Fruit fly (Drosophila melanogaster) whole organism, embryonic: ENCODE data around the gene CG11892.

Experiments used
- Bgb ChIP-seq: fragments of 200-800 bp; sonication (Bioruptor generic); IDR thresholded peaks from 2 replicates; pipeline ENCODE4 v1.3.6; 2022; ENCODE audit warnings: missing biosample characterization, missing genetic modification characterization; ENCODE audit not compliant: partially characterized antibody
- CG10543 ChIP-seq: fragments of 200-800 bp; sonication (Bioruptor generic); optimal IDR thresholded peaks from 3 replicates; lab custom pipeline; 2017; ENCODE audit warnings: missing biosample characterization, mild to moderate bottlenecking, missing genetic modification characterization, moderate library complexity
- CG12299 ChIP-seq: fragments of 200-800 bp; sonication (Bioruptor generic); optimal IDR thresholded peaks from 2 replicates; lab custom pipeline; 2018; ENCODE audit warnings: missing biosample characterization, mild to moderate bottlenecking, missing genetic modification characterization
- CG12744 ChIP-seq: fragments of 200-800 bp; sonication (Bioruptor generic); optimal IDR thresholded peaks from 2 replicates; lab custom pipeline; 2016; ENCODE audit warnings: missing biosample characterization, missing genetic modification characterization
- CG13894 ChIP-seq: fragments of 200-800 bp; sonication (Bioruptor generic); optimal IDR thresholded peaks from 3 replicates; lab custom pipeline; 2018; ENCODE audit warnings: missing biosample characterization, mild to moderate bottlenecking, missing genetic modification characterization, moderate library complexity
- CG14441 ChIP-seq: fragments of 200-800 bp; sonication (Bioruptor generic); IDR thresholded peaks from 2 replicates; pipeline ENCODE4 v1.3.6; 2022; ENCODE audit warnings: missing biosample characterization, missing genetic modification characterization
- CG15514 ChIP-seq: fragments of 200-800 bp; sonication (Bioruptor generic); optimal IDR thresholded peaks from 3 replicates; lab custom pipeline; 2017; ENCODE audit warnings: missing biosample characterization, missing genetic modification characterization, mild to moderate bottlenecking, moderate library complexity, missing genetic modification reagents
- CG15601 ChIP-seq: fragments of 200-800 bp; sonication (Bioruptor generic); optimal IDR thresholded peaks from 3 replicates; lab custom pipeline; 2019; ENCODE audit warnings: missing biosample characterization, mild to moderate bottlenecking, missing genetic modification characterization, moderate library complexity
- CG1602 ChIP-seq: fragments of 200-800 bp; sonication (Bioruptor generic); optimal IDR thresholded peaks from 3 replicates; lab custom pipeline; 2016; ENCODE audit warnings: missing biosample characterization, missing genetic modification characterization
- CG2875 ChIP-seq: fragments of 200-800 bp; sonication (Bioruptor generic); optimal IDR thresholded peaks from 2 replicates; lab custom pipeline; 2017; ENCODE audit warnings: missing biosample characterization, mild to moderate bottlenecking, missing genetic modification characterization, missing genetic modification reagents
- CG7271 ChIP-seq: fragments of 200-800 bp; sonication (Bioruptor generic); optimal IDR thresholded peaks from 2 replicates; lab custom pipeline; 2018; ENCODE audit warnings: missing biosample characterization, mild to moderate bottlenecking, missing genetic modification characterization, moderate library complexity
- CG8765 ChIP-seq: fragments of 200-800 bp; sonication (Bioruptor generic); IDR thresholded peaks from 2 replicates; pipeline ENCODE4 v1.3.6; 2022; ENCODE audit warnings: missing biosample characterization, missing genetic modification characterization
- Dip3 ChIP-seq: fragments of 200-800 bp; sonication (Bioruptor generic); optimal IDR thresholded peaks from 3 replicates; lab custom pipeline; 2016; ENCODE audit warnings: missing biosample characterization, missing genetic modification characterization
- Dref ChIP-seq: fragments of 200-800 bp; sonication (Bioruptor generic); IDR thresholded peaks from 2 replicates; pipeline ENCODE4 v1.3.6; 2022; ENCODE audit warnings: missing biosample characterization, missing genetic modification characterization
- GATAe ChIP-seq: fragments of 200-800 bp; sonication (Bioruptor generic); conservative IDR thresholded peaks from 2 replicates; pipeline ENCODE4 v1.3.6; 2022; ENCODE audit warnings: missing biosample characterization, missing genetic modification characterization
- HmgZ ChIP-seq: fragments of 200-800 bp; sonication (Bioruptor generic); optimal IDR thresholded peaks from 2 replicates; lab custom pipeline; 2018; ENCODE audit warnings: missing biosample characterization, mild to moderate bottlenecking, missing genetic modification characterization
- Lim3 ChIP-seq: fragments of 200-800 bp; sonication (Bioruptor generic); IDR thresholded peaks from 2 replicates; pipeline ENCODE4 v1.3.6; 2022; ENCODE audit warnings: missing biosample characterization, missing genetic modification characterization
- Med ChIP-seq: fragments of 200-800 bp; sonication (Bioruptor generic); peaks from one replicate; lab custom pipeline; 2016; ENCODE audit warnings: missing biosample characterization, missing genetic modification characterization, mild to moderate bottlenecking, inconsistent platforms, moderate library complexity
- TFAM ChIP-seq: fragments of 200-800 bp; sonication (Bioruptor generic); optimal IDR thresholded peaks from 2 replicates; lab custom pipeline; 2017; ENCODE audit warnings: missing biosample characterization, missing genetic modification characterization, inconsistent platforms
- Trl ChIP-seq, 3 experiments: fragments of >200 bp in 2 of 3; fragments of 200-800 bp in 1 of 3; sonication (Bioruptor generic) in 1 of 3; optimal IDR thresholded peaks; 2 replicates in 1 of 3; 3 replicates in 2 of 3; lab custom pipeline; 2016 to 2017; ENCODE audit warnings: missing biosample characterization in 1 of 3, missing genetic modification characterization in 1 of 3
- az2 ChIP-seq: fragments of 200-800 bp; sonication (Bioruptor generic); optimal IDR thresholded peaks from 3 replicates; lab custom pipeline; 2016; ENCODE audit warnings: missing biosample characterization, missing genetic modification characterization
- br ChIP-seq: fragments of >200 bp; optimal IDR thresholded peaks from 2 replicates; lab custom pipeline; 2017
- cg ChIP-seq: fragments of 200-800 bp; sonication (Bioruptor generic); optimal IDR thresholded peaks from 3 replicates; lab custom pipeline; 2019; ENCODE audit warnings: missing biosample characterization, mild to moderate bottlenecking, missing genetic modification characterization, moderate library complexity
- chinmo ChIP-seq: fragments of 200-800 bp; sonication (Bioruptor generic); IDR thresholded peaks from 4 replicates; pipeline ENCODE4 v1.3.6; 2022; ENCODE audit warnings: missing biosample characterization, missing genetic modification characterization; ENCODE audit not compliant: partially characterized antibody
- crol ChIP-seq: fragments of 200-800 bp; sonication (Bioruptor generic); IDR thresholded peaks from 2 replicates; pipeline ENCODE4 v1.3.6; 2022; ENCODE audit warnings: missing biosample characterization, missing genetic modification characterization
- ems ChIP-seq: fragments of 200-800 bp; sonication (Bioruptor generic); optimal IDR thresholded peaks from 3 replicates; lab custom pipeline; 2016; ENCODE audit warnings: missing biosample characterization, missing genetic modification characterization
- exex ChIP-seq: fragments of 200-800 bp; sonication (Bioruptor generic); optimal IDR thresholded peaks from 4 replicates; lab custom pipeline; 2018; ENCODE audit warnings: missing biosample characterization, mild to moderate bottlenecking, missing genetic modification characterization, moderate library complexity
- gce ChIP-seq: fragments of 200-800 bp; sonication (Bioruptor generic); IDR thresholded peaks from 3 replicates; pipeline ENCODE4 v1.3.6; 2022; ENCODE audit warnings: missing biosample characterization, missing genetic modification characterization
- gcm ChIP-seq: fragments of 200-800 bp; sonication (Bioruptor generic); optimal IDR thresholded peaks from 2 replicates; lab custom pipeline; 2019; ENCODE audit warnings: missing biosample characterization, mild to moderate bottlenecking, missing genetic modification characterization, moderate library complexity
- grn ChIP-seq: fragments of 200-800 bp; sonication (Bioruptor generic); optimal IDR thresholded peaks from 3 replicates; lab custom pipeline; 2017; ENCODE audit warnings: missing biosample characterization, missing genetic modification characterization
- gro ChIP-seq: fragments of 200-800 bp; sonication (Bioruptor generic); optimal IDR thresholded peaks from 2 replicates; lab custom pipeline; 2016; ENCODE audit warnings: missing biosample characterization, missing genetic modification characterization
- hth ChIP-seq: fragments of >200 bp; optimal IDR thresholded peaks from 2 replicates; lab custom pipeline; 2017; ENCODE audit warnings: inconsistent platforms
- lab ChIP-seq: fragments of 200-800 bp; sonication (Bioruptor generic); optimal IDR thresholded peaks from 3 replicates; lab custom pipeline; 2017; ENCODE audit warnings: missing biosample characterization, missing genetic modification characterization, mild to moderate bottlenecking, moderate library complexity, missing genetic modification reagents
- lilli ChIP-seq: fragments of 200-800 bp; sonication (Bioruptor generic); optimal IDR thresholded peaks from 3 replicates; lab custom pipeline; 2016; ENCODE audit warnings: missing biosample characterization, missing genetic modification characterization
- mirr ChIP-seq: fragments of 200-800 bp; sonication (Bioruptor generic); optimal IDR thresholded peaks from 3 replicates; lab custom pipeline; 2018; ENCODE audit warnings: missing biosample characterization, mild to moderate bottlenecking, missing genetic modification characterization
- mld ChIP-seq: fragments of 200-800 bp; sonication (Bioruptor generic); IDR thresholded peaks from 3 replicates; pipeline ENCODE4 v1.3.6; 2022; ENCODE audit warnings: missing biosample characterization, missing genetic modification characterization; ENCODE audit not compliant: partially characterized antibody
- phol ChIP-seq: fragments of 200-800 bp; sonication (Bioruptor generic); optimal IDR thresholded peaks from 3 replicates; lab custom pipeline; 2018; ENCODE audit warnings: missing biosample characterization, mild to moderate bottlenecking, missing genetic modification characterization, moderate library complexity
- pros ChIP-seq: fragments of 200-800 bp; sonication (Bioruptor generic); optimal IDR thresholded peaks from 3 replicates; lab custom pipeline; 2019; ENCODE audit warnings: missing biosample characterization, mild to moderate bottlenecking, missing genetic modification characterization, moderate library complexity
- row ChIP-seq: fragments of 200-800 bp; sonication (Bioruptor generic); IDR thresholded peaks from 3 replicates; pipeline ENCODE4 v1.3.6; 2022; ENCODE audit warnings: missing biosample characterization, missing genetic modification characterization
- sd ChIP-seq: fragments of 200-800 bp; sonication (Bioruptor generic); optimal IDR thresholded peaks from 3 replicates; lab custom pipeline; 2018; ENCODE audit warnings: missing biosample characterization, mild to moderate bottlenecking, missing genetic modification characterization, moderate library complexity
- slbo ChIP-seq: fragments of 200-800 bp; sonication (Bioruptor generic); IDR thresholded peaks from 2 replicates; pipeline ENCODE4 v1.3.6; 2022; ENCODE audit warnings: missing biosample characterization, missing genetic modification characterization
- sug ChIP-seq: fragments of 200-800 bp; optimal IDR thresholded peaks from 2 replicates; lab custom pipeline; 2019; ENCODE audit warnings: missing biosample characterization, mild to moderate bottlenecking, missing genetic modification characterization, moderate library complexity
- zen2 ChIP-seq: fragments of 200-800 bp; sonication (Bioruptor generic); IDR thresholded peaks from 3 replicates; pipeline ENCODE4 v1.3.6; 2022; ENCODE audit warnings: missing biosample characterization, missing genetic modification characterization; ENCODE audit not compliant: partially characterized antibody

CG11892 gene

dm6 chr3R:25320898-25321297 lies 39.5 kb downstream of the CG11892 start:
- peak; percentile 84 for TF ChIP-seq exex
- peak in 1 of 2 experiments; percentile 1 for TF ChIP-seq Trl (optimal IDR thresholded peaks at IDR 0.05; lab: Kevin White, UChicago)
- TF ChIP-seq Trl (GFP tag; optimal IDR thresholded peaks at IDR 0.05; lab: Kevin White, UChicago) = no peak
- TF ChIP-seq Lim3 (GFP tag; lab: Robert Waterston, UW) = 0 out of 2 replicates have a peak, but pooled peaks have one; percentile 26
- TF ChIP-seq phol (tag; lab: Kevin White, UChicago) = no peak
- TF ChIP-seq pros (GFP tag; lab: Kevin White, UChicago) = no peak
- no peak for TF ChIP-seq br (lab: Kevin White, UChicago)
- peak; percentile 91 for TF ChIP-seq sd (tag; lab: Kevin White, UChicago)
- peak; percentile 36 for TF ChIP-seq mirr (GFP tag; lab: Kevin White, UChicago)
- no peak for TF ChIP-seq mld
- peak; percentile 86 for TF ChIP-seq sug
- peak; percentile 14 for TF ChIP-seq lab
- TF ChIP-seq CG8765 (GFP tag; lab: Robert Waterston, UW) = no peak
- 0 out of 2 replicates have a peak, but pooled peaks have one; percentile 40 for TF ChIP-seq GATAe (GFP tag; lab: Robert Waterston, UW)
- no peak for TF ChIP-seq TFAM (GFP tag; lab: Kevin White, UChicago)
- peak; percentile 33 for TF ChIP-seq Med (GFP tag; lab: Kevin White, UChicago)
- TF ChIP-seq grn (GFP tag; lab: Kevin White, UChicago) = peak; percentile 69
- TF ChIP-seq slbo (GFP tag; lab: Robert Waterston, UW) = no peak

- TF ChIP-seq exex = peak; percentile 65
- no peak for TF ChIP-seq az2 (GFP tag; lab: Kevin White, UChicago)
Measured at dm6 chr3R:25321681-25322080, 40.3 kb downstream of the CG11892 start.

DNA sequence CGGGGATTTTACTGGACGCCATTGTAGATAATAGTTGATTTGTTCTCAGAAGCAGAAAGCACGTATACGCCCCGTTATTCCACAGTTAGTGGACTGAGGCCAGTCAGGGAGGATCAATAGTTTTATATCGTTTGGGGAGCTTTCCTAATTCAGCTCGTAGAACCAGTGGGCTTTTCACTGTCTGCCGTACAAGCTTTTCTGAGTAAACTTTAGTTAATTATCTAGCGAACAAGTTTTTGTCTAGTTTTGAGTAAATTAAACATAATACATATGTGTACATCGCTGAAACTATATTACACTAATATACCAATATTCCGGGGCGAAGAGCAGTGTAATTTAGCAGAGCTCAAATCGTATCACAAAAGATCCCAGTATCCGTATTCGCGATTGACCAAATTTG lies 41.3 kb downstream of the CG11892 start, which contains the start of gene CG10562:
CG10562 (minus strand) TSS at position 101 of the 400 bp plus-strand sequence.
- TF ChIP-seq lilli (GFP tag; lab: Kevin White, UChicago) (no peak), CG12299 (tag; lab: Kevin White, UChicago) (no peak), exex (peak; percentile 20), CG7271 (no peak), CG2875 (no peak), CG12744 (GFP tag; lab: Kevin White, UChicago) (no peak), ems (GFP tag; lab: Kevin White, UChicago) (no peak), CG15601 (tag; lab: Kevin White, UChicago) (no peak)

DNA sequence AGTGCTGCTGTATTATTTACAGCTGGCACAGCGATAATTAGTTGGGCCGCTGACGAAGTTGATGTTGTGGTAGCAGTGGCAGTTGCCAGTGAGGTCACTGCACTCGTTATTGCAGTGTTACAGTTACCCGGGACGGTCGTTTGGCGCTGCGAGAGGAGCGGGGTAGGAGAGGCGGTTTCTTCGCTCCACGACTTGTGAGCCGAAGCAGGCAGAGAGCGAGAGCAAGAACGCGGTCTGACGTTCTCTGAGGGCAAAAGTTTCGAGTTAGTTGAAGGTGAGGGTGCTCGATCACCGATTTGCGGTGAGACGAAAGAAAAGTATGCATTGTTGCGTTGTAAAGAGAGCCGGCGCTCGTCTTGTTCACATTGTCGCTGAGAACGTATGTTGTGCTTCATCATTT lies 47.2 kb downstream of the CG11892 start:
- TF ChIP-seq row (GFP tag; lab: Robert Waterston, UW) = 0 out of 3 replicates have a peak, but pooled peaks have one; percentile 6
- peak; percentile 59; the same call in 2 of the 4 replicates for TF ChIP-seq chinmo (GFP tag; lab: Robert Waterston, UW)
- TF ChIP-seq crol (GFP tag; lab: Robert Waterston, UW) = peak; percentile 90
- TF ChIP-seq zen2 (GFP tag; lab: Robert Waterston, UW) = 0 out of 3 replicates have a peak, but pooled peaks have one; percentile 16
- 0 out of 3 replicates have a peak, but pooled peaks have one; percentile 20 for TF ChIP-seq gce (GFP tag; lab: Robert Waterston, UW)

- TF ChIP-seq CG1602 (GFP tag; lab: Kevin White, UChicago) (no peak), grn (GFP tag; lab: Kevin White, UChicago) (peak; percentile 17), CG10543 (GFP tag; lab: Kevin White, UChicago) (peak; percentile 11), Dip3 (GFP tag; lab: Kevin White, UChicago) (no peak), CG15514 (GFP tag; lab: Kevin White, UChicago) (peak; percentile 24), hth (no peak), Dref (GFP tag; lab: Robert Waterston, UW) (no peak), Bgb (GFP tag; lab: Robert Waterston, UW) (peak; percentile 30; the same call in 1 of the 2 replicates), cg (no peak), gro (GFP tag; lab: Kevin White, UChicago) (peak; percentile 0), gcm (GFP tag; lab: Kevin White, UChicago) (no peak), HmgZ (peak; percentile 26), Trl (optimal IDR thresholded peaks at IDR 0.05; lab: Kevin White, UChicago) (peak in 1 of 2 experiments; percentile 39), Trl (GFP tag; optimal IDR thresholded peaks at IDR 0.05; lab: Kevin White, UChicago) (no peak), CG13894 (no peak), chinmo (GFP tag; lab: Robert Waterston, UW) (0 out of 4 replicates have a peak, but pooled peaks have one; percentile 40), CG14441 (GFP tag; lab: Robert Waterston, UW) (0 out of 2 replicates have a peak, but pooled peaks have one; percentile 10)
Measured at dm6 chr3R:25329079-25329478, 47.7 kb downstream of the CG11892 start, which contains the start of gene CHKov1. Gene CHKov1 (minus strand): TSS chr3R:25329316.
